Worm (Caenorhabditis elegans): Measurements from ENCODE around the gene C16C10.2.

C16C10.2 gene

ce11 chrIII:4209188-4209587, 30.7 kb upstream of the C16C10.2 start, which contains the start of gene phlp-2:
Gene phlp-2, plus strand, starts transcription at chrIII:4209488.
- 0 out of 2 replicates have a peak, but pooled peaks have one; percentile 19 for TF ChIP-seq nfyb-1 (GFP tag; IDR thresholded peaks at IDR 0.05)
- no peak for TF ChIP-seq aptf-3 (GFP tag; IDR thresholded peaks at IDR 0.05)
- no peak for TF ChIP-seq nhr-179 (tag; optimal IDR thresholded peaks at IDR 0.05)
- no peak for TF ChIP-seq fkh-3 (tag; optimal IDR thresholded peaks at IDR 0.05)

- TF ChIP-seq egl-18 (GFP tag; IDR thresholded peaks at IDR 0.05) = no peak
- peak; percentile 40; the same call in 1 of the 2 replicates for TF ChIP-seq madf-6 (GFP tag; IDR thresholded peaks at IDR 0.05)
- TF ChIP-seq ekl-4 (GFP tag; IDR thresholded peaks at IDR 0.05) = 0 out of 2 replicates have a peak, but pooled peaks have one; percentile 19
- TF ChIP-seq nfya-2 (GFP tag; IDR thresholded peaks at IDR 0.05) = no peak
- TF ChIP-seq hrde-1 (tag; optimal IDR thresholded peaks at IDR 0.05; ENCODE audit: borderline replicate concordance) = peak; percentile 36
- TF ChIP-seq ama-1 (optimal IDR thresholded peaks at IDR 0.05) = no peak
- TF ChIP-seq ama-1 (GFP tag; optimal IDR thresholded peaks at IDR 0.05) = peak in 1 of 2 experiments; percentile 22
- TF ChIP-seq Y53G8AR.9 (GFP tag; conservative IDR thresholded peaks at IDR 0.05) = no peak
- TF ChIP-seq hsf-1 (GFP tag; IDR thresholded peaks at IDR 0.05) = 0 out of 2 replicates have a peak, but pooled peaks have one; percentile 9
- peak; percentile 54; the same call in 1 of the 2 replicates for TF ChIP-seq pbrm-1 (GFP tag; IDR thresholded peaks at IDR 0.05)
- TF ChIP-seq B0336.3 (GFP tag; IDR thresholded peaks at IDR 0.05) = peak; percentile 65
- 0 out of 2 replicates have a peak, but pooled peaks have one; percentile 45 for TF ChIP-seq attf-6 (GFP tag; IDR thresholded peaks at IDR 0.05)
- TF ChIP-seq cebp-1 (GFP tag; IDR thresholded peaks at IDR 0.05) = no peak
- peak; percentile 27 for TF ChIP-seq cebp-1 (tag; optimal IDR thresholded peaks at IDR 0.05)
- TF ChIP-seq sdz-38 (tag; optimal IDR thresholded peaks at IDR 0.05) = no peak
- peak; percentile 15 for TF ChIP-seq snpc-1.3 (tag; optimal IDR thresholded peaks at IDR 0.05; ENCODE audit: insufficient read depth)
- peak; percentile 44 for TF ChIP-seq F49E8.2 (tag; optimal IDR thresholded peaks at IDR 0.05; ENCODE audit: insufficient read depth)
Observed at ce11 chrIII:4208210-4208609, 29.7 kb upstream of the C16C10.2 start.

- TF ChIP-seq F22D6.2 (tag; optimal IDR thresholded peaks at IDR 0.05) (no peak), efl-1 (GFP tag; optimal IDR thresholded peaks at IDR 0.05) (peak; percentile 72), bed-2 (GFP tag; IDR thresholded peaks at IDR 0.05) (no peak), K11D2.4 (GFP tag; IDR thresholded peaks at IDR 0.05) (no peak), ceh-40 (GFP tag; IDR thresholded peaks at IDR 0.05) (no peak), akir-1 (GFP tag; optimal IDR thresholded peaks at IDR 0.05) (no peak), madf-6 (GFP tag; IDR thresholded peaks at IDR 0.05) (peak; percentile 88), lin-54 (GFP tag; optimal IDR thresholded peaks at IDR 0.05) (peak; percentile 67), tbp1 (GFP tag; optimal IDR thresholded peaks at IDR 0.05) (peak; percentile 16), him-1 (tag; optimal IDR thresholded peaks at IDR 0.05) (no peak), ceh-91 (GFP tag; IDR thresholded peaks at IDR 0.05) (peak; percentile 61), attf-3 (GFP tag; conservative IDR thresholded peaks at IDR 0.05) (0 out of 2 replicates have a peak, but pooled peaks have one; percentile 27), Y67H2A.10 (GFP tag; conservative IDR thresholded peaks at IDR 0.05) (no peak), zfh-2 (GFP tag; conservative IDR thresholded peaks at IDR 0.05) (no peak), pbrm-1 (GFP tag; IDR thresholded peaks at IDR 0.05) (no peak), cebp-1 (GFP tag; IDR thresholded peaks at IDR 0.05) (no peak), cebp-1 (tag; optimal IDR thresholded peaks at IDR 0.05) (no peak), dpl-1 (GFP tag; optimal IDR thresholded peaks at IDR 0.05) (peak; percentile 62), nhr-27 (tag; optimal IDR thresholded peaks at IDR 0.05) (no peak), snpc-1.3 (tag; optimal IDR thresholded peaks at IDR 0.05; ENCODE audit: insufficient read depth) (peak; percentile 38), hlh-12 (tag; optimal IDR thresholded peaks at IDR 0.05) (no peak), F33H1.4 (GFP tag; IDR thresholded peaks at IDR 0.05) (peak; percentile 72), let-526 (GFP tag; IDR thresholded peaks at IDR 0.05) (no peak), dox-1 (GFP tag; IDR thresholded peaks at IDR 0.05) (peak; percentile 9; the same call in 1 of the 2 replicates), ztf-28 (GFP tag; IDR thresholded peaks at IDR 0.05) (no peak), C17E4.6 (GFP tag; IDR thresholded peaks at IDR 0.05) (no peak), madf-3 (GFP tag; IDR thresholded peaks at IDR 0.05) (peak; percentile 82), let-607 (tag; optimal IDR thresholded peaks at IDR 0.05) (no peak), rec-8 (tag; optimal IDR thresholded peaks at IDR 0.05) (no peak)
Observed at ce11 chrIII:4205751-4206327, 27.4 kb upstream of the C16C10.2 start, which contains the start of gene R74.8. Gene R74.8, plus strand, starts transcription at chrIII:4206277.
